Fruit fly (Drosophila melanogaster) whole organism, prepupa: Measurements from ENCODE around the gene Ucp4B.
A peak's percentile ranks its signal among the peaks of the same experiment; 100 is the strongest.

Experiments used
- Blimp-1 ChIP-seq: fragments of 200-800 bp; sonication (Bioruptor generic); optimal IDR thresholded peaks from 3 replicates; lab custom pipeline; 2017; ENCODE audit warnings: missing biosample characterization, missing genetic modification characterization, mild to moderate bottlenecking, moderate library complexity, missing genetic modification reagents
- CG11902 ChIP-seq: fragments of 200-800 bp; sonication (Bioruptor generic); optimal IDR thresholded peaks from 3 replicates; lab custom pipeline; 2016; ENCODE audit warnings: missing biosample characterization, missing genetic modification characterization
- CG31627 ChIP-seq: fragments of 200-800 bp; sonication (Bioruptor generic); optimal IDR thresholded peaks from 3 replicates; lab custom pipeline; 2016; ENCODE audit warnings: missing biosample characterization, missing genetic modification characterization
- CG32006 ChIP-seq: fragments of 200-800 bp; sonication (Bioruptor generic); optimal IDR thresholded peaks from 3 replicates; lab custom pipeline; 2017; ENCODE audit warnings: missing biosample characterization, mild to moderate bottlenecking, missing genetic modification characterization
- CG34406 ChIP-seq: fragments of 200-800 bp; sonication (Bioruptor generic); optimal IDR thresholded peaks from 3 replicates; lab custom pipeline; 2016; ENCODE audit warnings: missing biosample characterization, missing genetic modification characterization
- CG3919 ChIP-seq: fragments of 200-800 bp; sonication (Bioruptor generic); optimal IDR thresholded peaks from 3 replicates; lab custom pipeline; 2016; ENCODE audit warnings: missing biosample characterization, missing genetic modification characterization
- CG4318 ChIP-seq: fragments of 200-800 bp; sonication (Bioruptor generic); optimal IDR thresholded peaks from 3 replicates; lab custom pipeline; 2017; ENCODE audit warnings: missing biosample characterization, mild to moderate bottlenecking, missing genetic modification characterization
- CG6276 ChIP-seq: fragments of 200-800 bp; sonication (Bioruptor generic); optimal IDR thresholded peaks from 2 replicates; lab custom pipeline; 2017; ENCODE audit warnings: missing biosample characterization, mild to moderate bottlenecking, missing genetic modification characterization
- CG6792 ChIP-seq: fragments of 200-800 bp; sonication (Bioruptor generic); optimal IDR thresholded peaks from 3 replicates; lab custom pipeline; 2016; ENCODE audit warnings: missing biosample characterization, missing genetic modification characterization
- CG7368 ChIP-seq: fragments of 200-800 bp; sonication (Bioruptor generic); optimal IDR thresholded peaks from 3 replicates; lab custom pipeline; 2016; ENCODE audit warnings: missing biosample characterization, missing genetic modification characterization
- CG8319 ChIP-seq: fragments of 200-800 bp; sonication (Bioruptor generic); optimal IDR thresholded peaks from 3 replicates; lab custom pipeline; 2016; ENCODE audit warnings: missing biosample characterization, missing genetic modification characterization
- Eip75B ChIP-seq: fragments of 200-800 bp; sonication (Bioruptor generic); optimal IDR thresholded peaks from 3 replicates; lab custom pipeline; 2016; ENCODE audit warnings: missing biosample characterization, missing genetic modification characterization
- Eip78C ChIP-seq: fragments of 200-800 bp; sonication (Bioruptor generic); peaks from one replicate; lab custom pipeline; 2016; ENCODE audit warnings: missing biosample characterization, missing genetic modification characterization
- Ets96B ChIP-seq: fragments of 200-800 bp; optimal IDR thresholded peaks from 2 replicates; lab custom pipeline; 2019; ENCODE audit warnings: missing biosample characterization, mild to moderate bottlenecking, missing genetic modification characterization, moderate library complexity
- Gug ChIP-seq: fragments of 200-800 bp; sonication (Bioruptor generic); IDR thresholded peaks from 2 replicates; pipeline ENCODE4 v1.3.6; 2022; ENCODE audit warnings: missing biosample characterization, missing genetic modification characterization
- Hr39 ChIP-seq: fragments of 200-800 bp; sonication (Bioruptor generic); optimal IDR thresholded peaks from 2 replicates; lab custom pipeline; 2016; ENCODE audit warnings: missing biosample characterization, missing genetic modification characterization
- Hr4 ChIP-seq: fragments of 200-800 bp; sonication (Bioruptor generic); optimal IDR thresholded peaks from 3 replicates; lab custom pipeline; 2016; ENCODE audit warnings: missing biosample characterization, missing genetic modification characterization
- Met ChIP-seq: fragments of 200-800 bp; sonication (Bioruptor generic); optimal IDR thresholded peaks from 3 replicates; lab custom pipeline; 2016; ENCODE audit warnings: missing biosample characterization, missing genetic modification characterization
- OdsH ChIP-seq: fragments of 200-800 bp; sonication (Bioruptor generic); optimal IDR thresholded peaks from 3 replicates; lab custom pipeline; 2016; ENCODE audit warnings: missing biosample characterization, missing genetic modification characterization
- Sox15 ChIP-seq: fragments of 200-800 bp; sonication (Bioruptor generic); optimal IDR thresholded peaks from 3 replicates; lab custom pipeline; 2016; ENCODE audit warnings: missing biosample characterization, missing genetic modification characterization
- achi ChIP-seq: fragments of 200-800 bp; sonication (Bioruptor generic); optimal IDR thresholded peaks from 3 replicates; lab custom pipeline; 2016; ENCODE audit warnings: missing biosample characterization, missing genetic modification characterization
- cyc ChIP-seq: fragments of 200-800 bp; sonication (Bioruptor generic); optimal IDR thresholded peaks from 3 replicates; lab custom pipeline; 2016; ENCODE audit warnings: missing biosample characterization, missing genetic modification characterization
- dsx ChIP-seq: fragments of 200-800 bp; optimal IDR thresholded peaks from 3 replicates; lab custom pipeline; 2019; ENCODE audit warnings: missing biosample characterization, mild to moderate bottlenecking, missing genetic modification characterization, moderate library complexity; ENCODE audit not compliant: poor library complexity, severe bottlenecking
- eg ChIP-seq: fragments of 200-800 bp; sonication (Bioruptor generic); IDR thresholded peaks from 3 replicates; pipeline ENCODE4 v1.3.6; 2022; ENCODE audit warnings: missing biosample characterization, missing genetic modification characterization
- lz ChIP-seq: fragments of 200-800 bp; sonication (Bioruptor generic); optimal IDR thresholded peaks from 3 replicates; lab custom pipeline; 2016; ENCODE audit warnings: missing biosample characterization, missing genetic modification characterization
- net ChIP-seq: fragments of 200-800 bp; sonication (Bioruptor generic); optimal IDR thresholded peaks from 3 replicates; lab custom pipeline; 2016; ENCODE audit warnings: missing biosample characterization, missing genetic modification characterization
- svp ChIP-seq: fragments of 200-800 bp; sonication (Bioruptor generic); peaks from one replicate; lab custom pipeline; 2016; ENCODE audit warnings: missing biosample characterization, missing genetic modification characterization

Gene Ucp4B

dm6 chr2L:6019352-6020131 is 49.9 kb downstream of the Ucp4B start, which contains the start of gene H2.0 (continued):
- peak; percentile 3 for TF ChIP-seq CG7368 (GFP tag; lab: Kevin White, UChicago)
- TF ChIP-seq net (GFP tag; lab: Kevin White, UChicago): peak; percentile 58
- TF ChIP-seq Sox15: peak; percentile 26
- peak; percentile 70 for TF ChIP-seq Ets96B (tag; lab: Kevin White, UChicago)
- peak; percentile 73 for TF ChIP-seq achi
- peak; percentile 68 for TF ChIP-seq Hr39 (GFP tag; lab: Kevin White, UChicago)
- no peak for TF ChIP-seq Gug (GFP tag; lab: Robert Waterston, UW)
- TF ChIP-seq Eip75B (GFP tag; lab: Kevin White, UChicago): peak; percentile 51
- peak; percentile 58 for TF ChIP-seq CG34406 (GFP tag; lab: Kevin White, UChicago)
- TF ChIP-seq svp (GFP tag; lab: Kevin White, UChicago): peak; percentile 91
- TF ChIP-seq CG6276 (GFP tag; lab: Kevin White, UChicago): peak; percentile 59
- TF ChIP-seq eg: 0 out of 3 replicates have a peak, but pooled peaks have one; percentile 8
- peak; percentile 93 for TF ChIP-seq Eip78C (GFP tag; lab: Kevin White, UChicago)
- peak; percentile 28 for TF ChIP-seq CG8319
- peak; percentile 68 for TF ChIP-seq Met (GFP tag; lab: Kevin White, UChicago)
- peak; percentile 59 for TF ChIP-seq CG31627 (GFP tag; lab: Kevin White, UChicago)
- TF ChIP-seq dsx (GFP tag; lab: Kevin White, UChicago): no peak
- TF ChIP-seq CG32006: peak; percentile 81
- TF ChIP-seq CG3919 (GFP tag; lab: Kevin White, UChicago): peak; percentile 81
- peak; percentile 64 for TF ChIP-seq cyc
- TF ChIP-seq CG11902 (GFP tag; lab: Kevin White, UChicago): peak; percentile 50
- peak; percentile 32 for TF ChIP-seq Blimp-1 (GFP tag; lab: Kevin White, UChicago)
- peak; percentile 43 for TF ChIP-seq CG4318 (GFP tag; lab: Kevin White, UChicago)
- TF ChIP-seq Hr4 (GFP tag; lab: Kevin White, UChicago): peak; percentile 50
- TF ChIP-seq OdsH: peak; percentile 73

- TF ChIP-seq lz (GFP tag; lab: Kevin White, UChicago): no peak
- no peak for TF ChIP-seq Hr39 (GFP tag; lab: Kevin White, UChicago)
- TF ChIP-seq CG6792 (GFP tag; lab: Kevin White, UChicago): no peak
These were observed 50.9 kb downstream of the Ucp4B start, which contains the start of gene CG13996 for dm6 chr2L:6020535-6020934. TSS of gene CG13996 (plus strand) at chr2L:6020835.
